Worm (Caenorhabditis elegans) whole organism, young adult: ENCODE data around the gene pah-1.

Experiments used
- B0035.1 ChIP-seq: sonication (generic microtip); optimal IDR thresholded peaks from 2 replicates; lab custom pipeline; 2016; ENCODE audit warnings: missing genetic modification characterization, mild to moderate bottlenecking, missing compliant biosample characterization, missing genotype, missing genetic modification reagents
- B0336.3 ChIP-seq: fragments of 200-800 bp; sonication (Bioruptor generic); IDR thresholded peaks from 2 replicates; pipeline ENCODE4 v1.3.6; 2022; ENCODE audit warnings: missing genetic modification characterization, missing compliant biosample characterization
- C06A6.2 ChIP-seq: fragments of 200-800 bp; sonication (Bioruptor generic); conservative IDR thresholded peaks from 2 replicates; pipeline ENCODE4 v1.3.6; 2022; ENCODE audit warnings: missing genetic modification characterization, missing compliant biosample characterization
- D2030.7 ChIP-seq: fragments of 200-800 bp; sonication (Bioruptor generic); IDR thresholded peaks from 2 replicates; pipeline ENCODE4 v1.3.6; 2022; ENCODE audit warnings: missing genetic modification reagents, missing genetic modification characterization, missing compliant biosample characterization
- F10E7.11 ChIP-seq: sonication (generic microtip); optimal IDR thresholded peaks from 2 replicates; lab custom pipeline; 2017; ENCODE audit warnings: mild to moderate bottlenecking, missing genetic modification characterization, moderate library complexity, missing compliant biosample characterization
- F22D6.2 ChIP-seq: sonication (generic microtip); optimal IDR thresholded peaks from 2 replicates; lab custom pipeline; 2016; ENCODE audit warnings: mild to moderate bottlenecking, missing genetic modification characterization, missing compliant biosample characterization
- F23B12.7 ChIP-seq: sonication (generic microtip); optimal IDR thresholded peaks from 2 replicates; lab custom pipeline; 2017; ENCODE audit warnings: missing genetic modification characterization, mild to moderate bottlenecking, missing compliant biosample characterization, antibody characterized with exemption, moderate library complexity; ENCODE audit not compliant: insufficient read depth
- F33H1.4 ChIP-seq: fragments of 200-800 bp; sonication (Bioruptor generic); IDR thresholded peaks from 2 replicates; pipeline ENCODE4 v1.3.6; 2022; ENCODE audit warnings: missing genetic modification reagents, missing genetic modification characterization, missing compliant biosample characterization
- F39B2.1 ChIP-seq: fragments of 200-800 bp; sonication (Bioruptor generic); IDR thresholded peaks from 2 replicates; pipeline ENCODE4 v1.3.6; 2022; ENCODE audit warnings: missing genetic modification reagents, missing genetic modification characterization, missing compliant biosample characterization
- F55B11.4 ChIP-seq: sonication (generic microtip); optimal IDR thresholded peaks from 2 replicates; lab custom pipeline; 2016; ENCODE audit warnings: missing compliant biosample characterization, missing genetic modification characterization, borderline replicate concordance; ENCODE audit not compliant: insufficient read depth
- F57C9.4 ChIP-seq: sonication (generic microtip); optimal IDR thresholded peaks from 2 replicates; lab custom pipeline; 2017; ENCODE audit warnings: mild to moderate bottlenecking, missing genetic modification characterization, missing compliant biosample characterization
- K12H6.12 ChIP-seq: fragments of 200-800 bp; sonication (Bioruptor generic); optimal IDR thresholded peaks from 2 replicates; lab custom pipeline; 2018; ENCODE audit warnings: mild to moderate bottlenecking, missing genetic modification characterization, missing compliant biosample characterization
- T26A5.8 ChIP-seq: sonication (generic microtip); optimal IDR thresholded peaks from 2 replicates; lab custom pipeline; 2016; ENCODE audit warnings: missing genetic modification characterization, missing compliant biosample characterization
- Y53F4B.3 ChIP-seq: fragments of 200-800 bp; sonication (Bioruptor generic); IDR thresholded peaks from 2 replicates; pipeline ENCODE4 v1.3.6; 2022; ENCODE audit warnings: missing genetic modification reagents, missing genetic modification characterization, missing compliant biosample characterization
- Y95B8A.8 ChIP-seq: fragments of 200-800 bp; sonication (Bioruptor generic); IDR thresholded peaks from 2 replicates; pipeline ENCODE4 v1.3.6; 2022; ENCODE audit warnings: missing genetic modification reagents, missing genetic modification characterization, missing compliant biosample characterization
- ama-1 ChIP-seq, 3 experiments: fragments of 150-350 bp in 1 of 3; sonication (generic microtip) in 2 of 3; optimal IDR thresholded peaks; 2 replicates each; lab custom pipeline; 2014 to 2018; ENCODE audit warnings: missing biosample characterization in 2 of 3, missing genetic modification characterization in 2 of 3, missing genetic modification reagents in 2 of 3
- athp-1 ChIP-seq: sonication (generic microtip); optimal IDR thresholded peaks from 2 replicates; lab custom pipeline; 2017; ENCODE audit warnings: mild to moderate bottlenecking, missing genetic modification characterization, missing compliant biosample characterization
- attf-5 ChIP-seq: fragments of 200-800 bp; sonication (Bioruptor generic); optimal IDR thresholded peaks from 2 replicates; lab custom pipeline; 2018; ENCODE audit warnings: mild to moderate bottlenecking, missing genetic modification characterization, missing compliant biosample characterization
- bed-1 ChIP-seq: fragments of 200-800 bp; sonication (Bioruptor generic); IDR thresholded peaks from 2 replicates; pipeline ENCODE4 v1.3.6; 2022; ENCODE audit warnings: missing genetic modification reagents, missing genetic modification characterization, missing compliant biosample characterization
- cebp-2 ChIP-seq: fragments of 200-800 bp; sonication (Bioruptor generic); IDR thresholded peaks from 2 replicates; pipeline ENCODE4 v1.3.6; 2022; ENCODE audit warnings: missing genetic modification characterization, missing compliant biosample characterization
- ceh-100 ChIP-seq: fragments of 200-800 bp; sonication (Bioruptor generic); IDR thresholded peaks from 2 replicates; pipeline ENCODE4 v1.3.6; 2022; ENCODE audit warnings: missing genetic modification reagents, missing genetic modification characterization, missing compliant biosample characterization
- efl-1 ChIP-seq: fragments of 150-350 bp; optimal IDR thresholded peaks from 2 replicates; lab custom pipeline; 2014; ENCODE audit warnings: missing biosample characterization, missing genetic modification reagents, missing genetic modification characterization
- fkh-3 ChIP-seq: sonication (generic microtip); optimal IDR thresholded peaks from 2 replicates; lab custom pipeline; 2016; ENCODE audit warnings: mild to moderate bottlenecking, missing genetic modification characterization, missing compliant biosample characterization
- hlh-12 ChIP-seq: sonication (generic microtip); optimal IDR thresholded peaks from 2 replicates; lab custom pipeline; 2016; ENCODE audit warnings: missing genetic modification characterization, missing compliant biosample characterization
- hlh-26 ChIP-seq: fragments of 200-800 bp; sonication (Bioruptor generic); conservative IDR thresholded peaks from 2 replicates; pipeline ENCODE4 v1.3.6; 2022; ENCODE audit warnings: missing genetic modification reagents, missing genetic modification characterization, missing compliant biosample characterization
- hmg-1.2 ChIP-seq: fragments of 200-800 bp; sonication (Bioruptor generic); IDR thresholded peaks from 2 replicates; pipeline ENCODE4 v1.3.6; 2022; ENCODE audit warnings: missing genetic modification reagents, missing genetic modification characterization, missing compliant biosample characterization
- hrde-1 ChIP-seq: sonication (generic microtip); optimal IDR thresholded peaks from 2 replicates; lab custom pipeline; 2016; ENCODE audit warnings: missing genetic modification characterization, mild to moderate bottlenecking, missing compliant biosample characterization, moderate library complexity, missing genotype, missing genetic modification reagents, borderline replicate concordance
- hsf-1 ChIP-seq: fragments of 200-800 bp; sonication (Bioruptor generic); IDR thresholded peaks from 2 replicates; pipeline ENCODE4 v1.3.6; 2022; ENCODE audit warnings: missing genetic modification reagents, missing genetic modification characterization, missing compliant biosample characterization
- lag-1 ChIP-seq: fragments of 200-800 bp; sonication (Bioruptor generic); IDR thresholded peaks from 2 replicates; pipeline ENCODE4 v1.3.6; 2022; ENCODE audit warnings: missing genetic modification reagents, missing genetic modification characterization, missing compliant biosample characterization
- lin-35 ChIP-seq, 3 experiments: fragments of 150-350 bp in 2 of 3; sonication (generic microtip) in 1 of 3; optimal IDR thresholded peaks; 2 replicates each; lab custom pipeline; 2014 to 2018; ENCODE audit warnings: missing biosample characterization in 3 of 3, missing genetic modification characterization in 3 of 3, missing genetic modification reagents in 3 of 3
- lir-1 ChIP-seq: fragments of 200-800 bp; sonication (Bioruptor generic); conservative IDR thresholded peaks from 2 replicates; pipeline ENCODE4 v1.3.6; 2022; ENCODE audit warnings: missing genetic modification reagents, missing genetic modification characterization, missing compliant biosample characterization
- nfya-1 ChIP-seq: sonication (generic microtip); optimal IDR thresholded peaks from 2 replicates; lab custom pipeline; 2017; ENCODE audit warnings: antibody characterized with exemption, missing compliant biosample characterization, missing genetic modification characterization, borderline replicate concordance; ENCODE audit not compliant: insufficient read depth
- nfyb-1 ChIP-seq: fragments of 200-800 bp; sonication (Bioruptor generic); IDR thresholded peaks from 2 replicates; pipeline ENCODE4 v1.3.6; 2022; ENCODE audit warnings: missing genetic modification reagents, missing genetic modification characterization, missing compliant biosample characterization
- nhr-90 ChIP-seq: sonication (generic microtip); optimal IDR thresholded peaks from 2 replicates; lab custom pipeline; 2016; ENCODE audit warnings: missing genotype, mild to moderate bottlenecking, missing genetic modification characterization, missing compliant biosample characterization
- repo-1 ChIP-seq: sonication (generic microtip); optimal IDR thresholded peaks from 2 replicates; lab custom pipeline; 2017; ENCODE audit warnings: mild to moderate bottlenecking, missing genetic modification characterization, missing compliant biosample characterization
- rpc-1 ChIP-seq, 2 experiments: fragments of 150-350 bp in 1 of 2; sonication (generic microtip) in 1 of 2; optimal IDR thresholded peaks; 2 replicates each; lab custom pipeline; 2014 to 2018; ENCODE audit warnings: missing biosample characterization in 1 of 2, missing genetic modification characterization in 1 of 2, missing genetic modification reagents in 1 of 2, missing genotype in 1 of 2
- sea-2 ChIP-seq: fragments of 200-800 bp; sonication (Bioruptor generic); IDR thresholded peaks from 2 replicates; pipeline ENCODE4 v1.3.6; 2022; ENCODE audit warnings: missing genetic modification characterization, missing compliant biosample characterization
- snpc-1.3 ChIP-seq: sonication (generic microtip); optimal IDR thresholded peaks from 2 replicates; lab custom pipeline; 2017; ENCODE audit warnings: missing genetic modification characterization, mild to moderate bottlenecking, missing compliant biosample characterization, antibody characterized with exemption, moderate library complexity, missing genotype, missing genetic modification reagents; ENCODE audit not compliant: insufficient read depth
- tbp1 ChIP-seq: fragments of 200-800 bp; sonication (Bioruptor generic); optimal IDR thresholded peaks from 2 replicates; lab custom pipeline; 2018; ENCODE audit warnings: mild to moderate bottlenecking, missing genetic modification characterization, missing compliant biosample characterization
- tlf-1 ChIP-seq: fragments of 200-800 bp; sonication (Bioruptor generic); optimal IDR thresholded peaks from 2 replicates; lab custom pipeline; 2018; ENCODE audit warnings: mild to moderate bottlenecking, missing genetic modification characterization, missing compliant biosample characterization
- unc-130 ChIP-seq: sonication (generic microtip); optimal IDR thresholded peaks from 2 replicates; lab custom pipeline; 2016; ENCODE audit warnings: missing genetic modification reagents, missing genetic modification characterization, missing compliant biosample characterization
- unc-62 ChIP-seq: fragments of 150-350 bp; optimal IDR thresholded peaks from 2 replicates; lab custom pipeline; 2014; ENCODE audit warnings: missing biosample characterization, missing genetic modification reagents, missing genetic modification characterization
- xnd-1 ChIP-seq: sonication (generic microtip); optimal IDR thresholded peaks from 2 replicates; lab custom pipeline; 2016; ENCODE audit warnings: missing genotype, missing genetic modification reagents, missing genetic modification characterization, missing compliant biosample characterization
- ztf-25 ChIP-seq: fragments of 200-800 bp; sonication (Bioruptor generic); IDR thresholded peaks from 2 replicates; pipeline ENCODE4 v1.3.6; 2022; ENCODE audit warnings: missing genetic modification reagents, missing genetic modification characterization, missing compliant biosample characterization

The pah-1 gene

DNA sequence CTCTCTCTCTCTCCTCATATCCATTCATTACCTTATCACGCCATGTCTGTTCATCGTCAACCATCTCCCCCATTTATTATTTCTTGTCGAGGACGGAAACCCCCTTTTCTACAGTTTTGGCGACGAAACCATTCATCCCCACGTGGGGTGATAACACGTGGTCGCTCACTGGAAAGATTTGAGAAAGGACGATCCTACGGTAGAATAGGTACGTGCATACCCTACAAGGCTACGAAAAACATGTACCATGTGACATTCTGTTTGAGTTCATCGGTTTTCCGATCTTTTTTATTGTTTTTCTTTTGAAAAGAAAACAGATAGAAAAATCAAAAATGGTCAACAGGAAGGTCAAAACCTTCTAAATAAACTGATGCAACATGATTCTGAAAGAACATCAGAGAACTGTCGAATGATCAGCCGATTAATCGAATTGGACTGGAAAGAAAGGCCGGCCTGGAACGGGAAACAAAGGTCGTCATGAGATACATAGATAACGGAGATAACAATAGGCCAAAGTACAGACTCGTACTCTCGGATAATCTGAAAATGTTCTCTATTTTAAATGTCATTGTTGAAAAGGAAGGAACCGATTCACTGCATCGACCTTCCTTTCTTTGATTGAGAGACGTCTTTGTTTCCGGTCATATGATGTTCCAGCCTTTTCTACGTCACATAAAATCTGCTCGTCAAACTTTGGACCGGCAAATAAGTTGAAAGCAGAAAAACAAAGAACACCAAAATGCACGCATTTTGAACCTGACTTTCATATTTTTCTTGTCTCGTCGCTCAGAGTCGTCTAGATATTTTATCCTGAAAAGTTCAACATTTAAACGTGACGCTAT, 24.6 kb downstream of the pah-1 start (continued):
- peak; percentile 70 for TF ChIP-seq C06A6.2
- no peak for TF ChIP-seq sea-2 (GFP tag; lab: Robert Waterston, UW)
- no peak for TF ChIP-seq ztf-25 (GFP tag; lab: Robert Waterston, UW)
- TF ChIP-seq unc-130 (GFP tag; lab: Kevin White, UChicago), result no peak
- TF ChIP-seq tlf-1 (GFP tag; lab: Kevin White, UChicago), result peak; percentile 33
- no peak for TF ChIP-seq Y95B8A.8 (GFP tag; lab: Robert Waterston, UW)
- TF ChIP-seq ceh-100 (GFP tag; lab: Robert Waterston, UW), result no peak
- no peak for TF ChIP-seq F57C9.4
- no peak for TF ChIP-seq athp-1 (tag; lab: Kevin White, UChicago)
- no peak for TF ChIP-seq F55B11.4 (tag; lab: Kevin White, UChicago)
- TF ChIP-seq efl-1, result no peak
- no peak for TF ChIP-seq D2030.7 (GFP tag; lab: Robert Waterston, UW)
- 0 out of 2 replicates have a peak, but pooled peaks have one; percentile 41 for TF ChIP-seq lag-1 (GFP tag; lab: Robert Waterston, UW)
- peak; percentile 26; the same call in 1 of the 2 replicates for TF ChIP-seq nfyb-1 (GFP tag; lab: Robert Waterston, UW)
- TF ChIP-seq nhr-90, result peak; percentile 34
- no peak for TF ChIP-seq nfya-1 (tag; lab: Kevin White, UChicago)
- no peak for TF ChIP-seq hlh-26 (GFP tag; lab: Robert Waterston, UW)
- no peak for TF ChIP-seq fkh-3 (tag; lab: Kevin White, UChicago)
- no peak for TF ChIP-seq bed-1 (GFP tag; lab: Robert Waterston, UW)
- no peak for TF ChIP-seq Y53F4B.3 (GFP tag; lab: Robert Waterston, UW)
- TF ChIP-seq hlh-12, result no peak
- no peak for TF ChIP-seq F23B12.7
- no peak for TF ChIP-seq snpc-1.3 (tag; lab: Kevin White, UChicago)
- TF ChIP-seq hmg-1.2 (GFP tag; lab: Robert Waterston, UW), result no peak
- TF ChIP-seq B0035.1 (tag; lab: Kevin White, UChicago), result no peak
- TF ChIP-seq cebp-2 (GFP tag; lab: Robert Waterston, UW), result no peak
- peak; percentile 62 for TF ChIP-seq B0336.3 (GFP tag; lab: Robert Waterston, UW)
- no peak for TF ChIP-seq hrde-1 (tag; lab: Kevin White, UChicago)
- no peak for TF ChIP-seq rpc-1 (optimal IDR thresholded peaks at IDR 0.05; lab: Kevin White, UChicago)
- no peak for TF ChIP-seq rpc-1 (tag; optimal IDR thresholded peaks at IDR 0.05; lab: Kevin White, UChicago)
- no peak for TF ChIP-seq T26A5.8 (tag; lab: Kevin White, UChicago)
- no peak for TF ChIP-seq ama-1 (optimal IDR thresholded peaks at IDR 0.05; lab: Kevin White, UChicago)
- TF ChIP-seq ama-1 (GFP tag; optimal IDR thresholded peaks at IDR 0.05; lab: Kevin White, UChicago), result no peak
- TF ChIP-seq F10E7.11 (tag; lab: Kevin White, UChicago), result no peak
- peak; percentile 45 for TF ChIP-seq F22D6.2
- TF ChIP-seq lin-35 (GFP tag; optimal IDR thresholded peaks at IDR 0.05; lab: Kevin White, UChicago), result no peak
- no peak for TF ChIP-seq tbp1 (GFP tag; lab: Kevin White, UChicago)
- TF ChIP-seq lir-1, result 0 out of 2 replicates have a peak, but pooled peaks have one; percentile 6
- no peak for TF ChIP-seq F39B2.1
- no peak for TF ChIP-seq unc-62 (GFP tag; lab: Kevin White, UChicago)
- TF ChIP-seq hsf-1, result 0 out of 2 replicates have a peak, but pooled peaks have one; percentile 44
- no peak for TF ChIP-seq repo-1 (tag; lab: Kevin White, UChicago)
- TF ChIP-seq attf-5 (GFP tag; lab: Kevin White, UChicago), result no peak
- TF ChIP-seq K12H6.12 (tag; lab: Kevin White, UChicago), result no peak
- no peak for TF ChIP-seq F33H1.4 (GFP tag; lab: Robert Waterston, UW)
- TF ChIP-seq xnd-1 (tag; lab: Kevin White, UChicago), result no peak
